Fruit fly (Drosophila melanogaster): Measurements from ENCODE around the gene LanA.

LanA gene

DNA sequence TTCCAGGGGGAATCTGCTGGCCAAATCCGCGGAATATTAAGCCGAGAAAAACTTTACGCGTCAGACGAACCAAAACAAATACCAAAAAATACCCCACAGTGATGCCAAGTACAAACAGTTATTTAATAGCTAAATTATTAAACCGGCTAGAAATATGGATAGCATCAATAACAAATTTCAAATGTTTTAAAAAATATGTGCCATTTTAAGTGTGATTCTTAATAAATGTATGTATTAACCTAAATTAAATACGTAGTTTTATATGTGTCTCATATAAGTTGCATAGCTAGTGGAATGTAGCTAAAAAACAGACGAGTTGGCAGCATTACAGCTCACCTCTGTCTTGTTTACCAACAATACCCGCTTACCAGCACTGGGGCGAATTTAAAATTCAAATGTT, 36.0 kb downstream of the LanA start, which contains the start of gene CG10274 (continued):
- TF ChIP-seq Scr (GFP tag; IDR thresholded peaks at IDR 0.05; ENCODE audit: partially characterized antibody) (no peak), BtbVII (GFP tag; optimal IDR thresholded peaks at IDR 0.05) (no peak), CG11247 (GFP tag; IDR thresholded peaks at IDR 0.05) (peak; percentile 59; the same call in 1 of the 2 replicates), NfI (GFP tag; optimal IDR thresholded peaks at IDR 0.05) (peak; percentile 81), Elba2 (GFP tag; optimal IDR thresholded peaks at IDR 0.05) (peak; percentile 50), twi (tag; optimal IDR thresholded peaks at IDR 0.05) (peak; percentile 70), gro (GFP tag; optimal IDR thresholded peaks at IDR 0.05) (peak; percentile 77), tap (tag; optimal IDR thresholded peaks at IDR 0.05) (no peak), CG13894 (tag; optimal IDR thresholded peaks at IDR 0.05) (no peak), onecut (GFP tag; IDR thresholded peaks at IDR 0.05) (no peak), CG2889 (GFP tag; IDR thresholded peaks at IDR 0.05) (0 out of 3 replicates have a peak, but pooled peaks have one; percentile 38), tio (GFP tag; optimal IDR thresholded peaks at IDR 0.05) (no peak), trem (tag; optimal IDR thresholded peaks at IDR 0.05) (peak; percentile 98), luna (GFP tag; optimal IDR thresholded peaks at IDR 0.05) (peak; percentile 65), Adf1 (GFP tag; IDR thresholded peaks at IDR 0.05) (no peak; the same call in 1 of the 2 replicates), Max (GFP tag; optimal IDR thresholded peaks at IDR 0.05) (peak; percentile 74), ind (GFP tag; optimal IDR thresholded peaks at IDR 0.05) (peak; percentile 83), CG16813 (GFP tag; IDR thresholded peaks at IDR 0.05; ENCODE audit: partially characterized antibody) (no peak), CG7372 (GFP tag; IDR thresholded peaks at IDR 0.05) (peak; percentile 66), CG7745 (tag; optimal IDR thresholded peaks at IDR 0.05) (no peak), eyg (GFP tag; optimal IDR thresholded peaks at IDR 0.05) (no peak), CG17328 (GFP tag; IDR thresholded peaks at IDR 0.05) (peak; percentile 49; the same call in 1 of the 2 replicates), Six4 (GFP tag; optimal IDR thresholded peaks at IDR 0.05) (peak; percentile 66), CG6854 (GFP tag; optimal IDR thresholded peaks at IDR 0.05) (no peak), CG8290 (GFP tag; optimal IDR thresholded peaks at IDR 0.05) (no peak), CG8290 (tag; optimal IDR thresholded peaks at IDR 0.05) (no peak), phol (tag; optimal IDR thresholded peaks at IDR 0.05) (peak; percentile 86), grn (GFP tag; optimal IDR thresholded peaks at IDR 0.05) (no peak), fd3F (GFP tag; optimal IDR thresholded peaks at IDR 0.05) (peak; percentile 70), hkb (optimal IDR thresholded peaks at IDR 0.05) (no peak), hkb (GFP tag; IDR thresholded peaks at IDR 0.05) (peak; percentile 37; the same call in 1 of the 2 replicates), sob (GFP tag; IDR thresholded peaks at IDR 0.05) (peak; percentile 84), emc (GFP tag; optimal IDR thresholded peaks at IDR 0.05) (peak; percentile 47), CG4730 (GFP tag; IDR thresholded peaks at IDR 0.05) (0 out of 2 replicates have a peak, but pooled peaks have one; percentile 15), CG11695 (GFP tag; IDR thresholded peaks at IDR 0.05) (no peak), Xbp1 (GFP tag; optimal IDR thresholded peaks at IDR 0.05) (peak; percentile 87), CG12942 (GFP tag; optimal IDR thresholded peaks at IDR 0.05) (peak; percentile 72), HLHmδ (GFP tag; optimal IDR thresholded peaks at IDR 0.05) (no peak), sr (GFP tag; IDR thresholded peaks at IDR 0.05) (no peak), CG3407 (GFP tag; optimal IDR thresholded peaks at IDR 0.05) (peak; percentile 29), seq (GFP tag; IDR thresholded peaks at IDR 0.05) (no peak), Fer1 (GFP tag; optimal IDR thresholded peaks at IDR 0.05) (peak; percentile 79), CG14860 (GFP tag; IDR thresholded peaks at IDR 0.05; ENCODE audit: partially characterized antibody) (no peak), Deaf1 (tag; optimal IDR thresholded peaks at IDR 0.05) (no peak), CG14710 (tag; optimal IDR thresholded peaks at IDR 0.05) (peak; percentile 86), CG2202 (tag; optimal IDR thresholded peaks at IDR 0.05) (peak; percentile 57), CG8281 (tag; optimal IDR thresholded peaks at IDR 0.05) (no peak), HmgD (GFP tag; optimal IDR thresholded peaks at IDR 0.05) (peak; percentile 6), org-1 (GFP tag; optimal IDR thresholded peaks at IDR 0.05) (peak; percentile 24), B-H2 (GFP tag; optimal IDR thresholded peaks at IDR 0.05) (no peak), ac (GFP tag; optimal IDR thresholded peaks at IDR 0.05) (no peak), CG31224 (GFP tag; IDR thresholded peaks at IDR 0.05) (peak; percentile 35; the same call in 1 of the 2 replicates)
